Fruit fly (Drosophila melanogaster) whole organism, embryonic: Measurements from ENCODE around the gene Pex3.

Source experiments
- CG10147 ChIP-seq: fragments of 200-800 bp; sonication (Bioruptor generic); optimal IDR thresholded peaks from 2 replicates; lab custom pipeline; 2019; ENCODE audit warnings: missing biosample characterization, mild to moderate bottlenecking, missing genetic modification characterization, moderate library complexity
- CG11695 ChIP-seq: fragments of 200-800 bp; sonication (Bioruptor generic); IDR thresholded peaks from 3 replicates; pipeline ENCODE4 v1.3.6; 2022; ENCODE audit warnings: missing biosample characterization, missing genetic modification characterization
- CG11723 ChIP-seq: fragments of 200-800 bp; sonication (Bioruptor generic); optimal IDR thresholded peaks from 2 replicates; lab custom pipeline; 2017; ENCODE audit warnings: missing biosample characterization, mild to moderate bottlenecking, missing genetic modification characterization
- CG12769 ChIP-seq: fragments of 200-800 bp; sonication (Bioruptor generic); optimal IDR thresholded peaks from 2 replicates; lab custom pipeline; 2019; ENCODE audit warnings: missing biosample characterization, mild to moderate bottlenecking, missing genetic modification characterization, moderate library complexity
- CG13287 ChIP-seq: fragments of 200-800 bp; sonication (Bioruptor generic); IDR thresholded peaks from 2 replicates; pipeline ENCODE4 v1.3.6; 2022; ENCODE audit warnings: missing biosample characterization, missing genetic modification characterization; ENCODE audit not compliant: partially characterized antibody
- CG13296 ChIP-seq: fragments of 200-800 bp; sonication (Bioruptor generic); optimal IDR thresholded peaks from 3 replicates; lab custom pipeline; 2018; ENCODE audit warnings: missing biosample characterization, mild to moderate bottlenecking, missing genetic modification characterization
- CG13424 ChIP-seq: fragments of 200-800 bp; sonication (Bioruptor generic); optimal IDR thresholded peaks from 2 replicates; lab custom pipeline; 2019; ENCODE audit warnings: missing biosample characterization, mild to moderate bottlenecking, missing genetic modification characterization, moderate library complexity
- CG15696 ChIP-seq: fragments of 200-800 bp; sonication (Bioruptor generic); optimal IDR thresholded peaks from 2 replicates; lab custom pipeline; 2019; ENCODE audit warnings: missing biosample characterization, mild to moderate bottlenecking, missing genetic modification characterization, moderate library complexity
- CG1602 ChIP-seq: fragments of 200-800 bp; sonication (Bioruptor generic); optimal IDR thresholded peaks from 3 replicates; lab custom pipeline; 2016; ENCODE audit warnings: missing biosample characterization, missing genetic modification characterization
- CG17328 ChIP-seq: fragments of 200-800 bp; sonication (Bioruptor generic); IDR thresholded peaks from 2 replicates; pipeline ENCODE4 v1.3.6; 2022; ENCODE audit warnings: missing biosample characterization, missing genetic modification characterization
- CG17829 ChIP-seq: fragments of 200-800 bp; optimal IDR thresholded peaks from 2 replicates; lab custom pipeline; 2019; ENCODE audit warnings: missing biosample characterization, mild to moderate bottlenecking, missing genetic modification characterization, moderate library complexity
- CG18011 ChIP-seq: fragments of 200-800 bp; sonication (Bioruptor generic); optimal IDR thresholded peaks from 2 replicates; lab custom pipeline; 2017; ENCODE audit warnings: missing biosample characterization, missing genetic modification characterization, mild to moderate bottlenecking, moderate library complexity, missing genotype
- CG18619 ChIP-seq: fragments of 200-800 bp; sonication (Bioruptor generic); optimal IDR thresholded peaks from 3 replicates; lab custom pipeline; 2017; ENCODE audit warnings: missing biosample characterization, mild to moderate bottlenecking, missing genetic modification characterization
- CG2116 ChIP-seq: fragments of 200-800 bp; sonication (Bioruptor generic); optimal IDR thresholded peaks from 3 replicates; lab custom pipeline; 2018; ENCODE audit warnings: missing biosample characterization, mild to moderate bottlenecking, missing genetic modification characterization
- CG3281 ChIP-seq: fragments of 200-800 bp; sonication (Bioruptor generic); optimal IDR thresholded peaks from 3 replicates; lab custom pipeline; 2017; ENCODE audit warnings: missing biosample characterization, mild to moderate bottlenecking, missing genetic modification characterization
- CG3407 ChIP-seq: fragments of 200-800 bp; sonication (Bioruptor generic); optimal IDR thresholded peaks from 2 replicates; lab custom pipeline; 2018; ENCODE audit warnings: missing biosample characterization, mild to moderate bottlenecking, missing genetic modification characterization
- CG4328 ChIP-seq: fragments of 200-800 bp; sonication (Bioruptor generic); optimal IDR thresholded peaks from 3 replicates; lab custom pipeline; 2017; ENCODE audit warnings: missing biosample characterization, missing genetic modification reagents, missing genetic modification characterization
- CG6272 ChIP-seq: fragments of 200-800 bp; sonication (Bioruptor generic); IDR thresholded peaks from 2 replicates; pipeline ENCODE4 v1.3.6; 2022; ENCODE audit warnings: missing biosample characterization, missing genetic modification characterization
- CG6689 ChIP-seq: fragments of 200-800 bp; sonication (Bioruptor generic); IDR thresholded peaks from 2 replicates; pipeline ENCODE4 v1.3.6; 2022; ENCODE audit warnings: missing biosample characterization, missing genetic modification characterization
- CG7963 ChIP-seq: fragments of 200-800 bp; sonication (Bioruptor generic); IDR thresholded peaks from 3 replicates; pipeline ENCODE4 v1.3.6; 2022; ENCODE audit warnings: missing biosample characterization, missing genetic modification characterization; ENCODE audit not compliant: partially characterized antibody
- CG8281 ChIP-seq: fragments of 200-800 bp; sonication (Bioruptor generic); optimal IDR thresholded peaks from 2 replicates; lab custom pipeline; 2018; ENCODE audit warnings: missing biosample characterization, mild to moderate bottlenecking, missing genetic modification characterization, moderate library complexity
- CG8290 ChIP-seq, 3 experiments: fragments of 200-800 bp; sonication (Bioruptor generic); optimal IDR thresholded peaks; 2 replicates each; lab custom pipeline; 2016 to 2019; ENCODE audit warnings: missing biosample characterization in 3 of 3, missing genetic modification characterization in 3 of 3, mild to moderate bottlenecking in 2 of 3, moderate library complexity in 1 of 3
- CG9797 ChIP-seq: fragments of 200-800 bp; sonication (Bioruptor generic); optimal IDR thresholded peaks from 3 replicates; lab custom pipeline; 2018; ENCODE audit warnings: missing biosample characterization, mild to moderate bottlenecking, missing genetic modification characterization
- CTCF ChIP-seq: fragments of 200-800 bp; sonication (Bioruptor generic); optimal IDR thresholded peaks from 2 replicates; lab custom pipeline; 2017; ENCODE audit warnings: missing biosample characterization, mild to moderate bottlenecking, missing genetic modification characterization, moderate library complexity
- D19A ChIP-seq: fragments of 200-800 bp; optimal IDR thresholded peaks from 3 replicates; lab custom pipeline; 2019; ENCODE audit warnings: missing biosample characterization, mild to moderate bottlenecking, missing genetic modification characterization, moderate library complexity
- D19B ChIP-seq: fragments of 200-800 bp; sonication (Bioruptor generic); optimal IDR thresholded peaks from 2 replicates; lab custom pipeline; 2017; ENCODE audit warnings: missing biosample characterization, mild to moderate bottlenecking, missing genetic modification characterization
- Ets65A ChIP-seq: fragments of 200-800 bp; sonication (Bioruptor generic); peaks from one replicate; lab custom pipeline; 2016; ENCODE audit warnings: missing biosample characterization, missing genetic modification characterization
- Hr3 ChIP-seq: fragments of 200-800 bp; sonication (Bioruptor generic); optimal IDR thresholded peaks from 3 replicates; lab custom pipeline; 2016; ENCODE audit warnings: missing biosample characterization, missing genetic modification characterization
- Jarid2 ChIP-seq: fragments of 200-800 bp; sonication (Bioruptor generic); optimal IDR thresholded peaks from 3 replicates; lab custom pipeline; 2017; ENCODE audit warnings: mild to moderate bottlenecking, missing biosample characterization, missing genetic modification reagents, missing genetic modification characterization
- Lpt ChIP-seq: fragments of >200 bp; optimal IDR thresholded peaks from 2 replicates; lab custom pipeline; 2018; ENCODE audit warnings: missing biosample characterization, missing genetic modification characterization
- MBD-R2 ChIP-seq: fragments of 200-800 bp; sonication (Bioruptor generic); IDR thresholded peaks from 2 replicates; pipeline ENCODE4 v1.3.6; 2022; ENCODE audit warnings: missing biosample characterization, missing genetic modification characterization
- MESR4 ChIP-seq: fragments of 200-800 bp; sonication (Bioruptor generic); optimal IDR thresholded peaks from 2 replicates; lab custom pipeline; 2018; ENCODE audit warnings: missing biosample characterization, mild to moderate bottlenecking, missing genetic modification characterization, moderate library complexity
- Myb ChIP-seq: fragments of 200-800 bp; sonication (Bioruptor generic); optimal IDR thresholded peaks from 2 replicates; lab custom pipeline; 2016; ENCODE audit warnings: missing biosample characterization, missing genetic modification characterization
- Poxn ChIP-seq: fragments of 200-800 bp; sonication (Bioruptor generic); IDR thresholded peaks from 2 replicates; pipeline ENCODE4 v1.3.6; 2022; ENCODE audit warnings: missing biosample characterization, missing genetic modification characterization
- Sry-δ ChIP-seq: fragments of 200-800 bp; sonication (Bioruptor generic); optimal IDR thresholded peaks from 2 replicates; lab custom pipeline; 2016; ENCODE audit warnings: missing biosample characterization, missing genetic modification characterization
- Stat92E ChIP-seq, 3 experiments: fragments of >200 bp in 2 of 3; fragments of 200-800 bp in 1 of 3; sonication (Bioruptor generic) in 1 of 3; optimal IDR thresholded peaks; 2 replicates each; lab custom pipeline; 2017 to 2019; ENCODE audit warnings: missing biosample characterization in 3 of 3, missing genetic modification characterization in 3 of 3, mild to moderate bottlenecking in 1 of 3, moderate library complexity in 1 of 3
- TFAM ChIP-seq: fragments of 200-800 bp; sonication (Bioruptor generic); optimal IDR thresholded peaks from 2 replicates; lab custom pipeline; 2017; ENCODE audit warnings: missing biosample characterization, missing genetic modification characterization, inconsistent platforms
- Xbp1 ChIP-seq: fragments of 200-800 bp; sonication (Bioruptor generic); optimal IDR thresholded peaks from 3 replicates; lab custom pipeline; 2016; ENCODE audit warnings: missing biosample characterization, mild to moderate bottlenecking, missing genetic modification characterization
- ato ChIP-seq: fragments of 200-800 bp; sonication (Bioruptor generic); IDR thresholded peaks from 2 replicates; pipeline ENCODE4 v1.3.6; 2022; ENCODE audit warnings: missing biosample characterization, missing genetic modification characterization; ENCODE audit not compliant: partially characterized antibody
- az2 ChIP-seq: fragments of 200-800 bp; sonication (Bioruptor generic); optimal IDR thresholded peaks from 3 replicates; lab custom pipeline; 2016; ENCODE audit warnings: missing biosample characterization, missing genetic modification characterization
- chm ChIP-seq: fragments of 200-800 bp; sonication (Bioruptor generic); IDR thresholded peaks from 2 replicates; pipeline ENCODE4 v1.3.6; 2022; ENCODE audit warnings: missing biosample characterization, missing genetic modification characterization
- crp ChIP-seq, 2 experiments: fragments of 200-800 bp; sonication (Bioruptor generic); optimal IDR thresholded peaks; 2 replicates in 1 of 2; 3 replicates in 1 of 2; lab custom pipeline; 2017; ENCODE audit warnings: missing biosample characterization in 2 of 2, missing genetic modification characterization in 2 of 2, mild to moderate bottlenecking in 1 of 2, moderate library complexity in 1 of 2
- ewg ChIP-seq: fragments of 200-800 bp; sonication (Bioruptor generic); optimal IDR thresholded peaks from 3 replicates; lab custom pipeline; 2017; ENCODE audit warnings: mild to moderate bottlenecking, missing biosample characterization, missing genetic modification reagents, missing genetic modification characterization
- fd3F ChIP-seq: fragments of 200-800 bp; sonication (Bioruptor generic); optimal IDR thresholded peaks from 2 replicates; lab custom pipeline; 2018; ENCODE audit warnings: missing biosample characterization, mild to moderate bottlenecking, missing genetic modification characterization, moderate library complexity
- knrl ChIP-seq: fragments of 200-800 bp; sonication (Bioruptor generic); IDR thresholded peaks from 3 replicates; pipeline ENCODE4 v1.3.6; 2022; ENCODE audit warnings: missing biosample characterization, missing genetic modification characterization; ENCODE audit not compliant: partially characterized antibody
- nmo ChIP-seq: fragments of 200-800 bp; sonication (Bioruptor generic); optimal IDR thresholded peaks from 2 replicates; lab custom pipeline; 2018; ENCODE audit warnings: missing biosample characterization, mild to moderate bottlenecking, missing genetic modification characterization, moderate library complexity
- sqz ChIP-seq: fragments of 200-800 bp; sonication (Bioruptor generic); optimal IDR thresholded peaks from 3 replicates; lab custom pipeline; 2018; ENCODE audit warnings: missing biosample characterization, mild to moderate bottlenecking, missing genetic modification characterization
- tin ChIP-seq: fragments of 200-800 bp; sonication (Bioruptor generic); optimal IDR thresholded peaks from 3 replicates; lab custom pipeline; 2016; ENCODE audit warnings: missing biosample characterization, missing genetic modification characterization

The Pex3 gene

DNA sequence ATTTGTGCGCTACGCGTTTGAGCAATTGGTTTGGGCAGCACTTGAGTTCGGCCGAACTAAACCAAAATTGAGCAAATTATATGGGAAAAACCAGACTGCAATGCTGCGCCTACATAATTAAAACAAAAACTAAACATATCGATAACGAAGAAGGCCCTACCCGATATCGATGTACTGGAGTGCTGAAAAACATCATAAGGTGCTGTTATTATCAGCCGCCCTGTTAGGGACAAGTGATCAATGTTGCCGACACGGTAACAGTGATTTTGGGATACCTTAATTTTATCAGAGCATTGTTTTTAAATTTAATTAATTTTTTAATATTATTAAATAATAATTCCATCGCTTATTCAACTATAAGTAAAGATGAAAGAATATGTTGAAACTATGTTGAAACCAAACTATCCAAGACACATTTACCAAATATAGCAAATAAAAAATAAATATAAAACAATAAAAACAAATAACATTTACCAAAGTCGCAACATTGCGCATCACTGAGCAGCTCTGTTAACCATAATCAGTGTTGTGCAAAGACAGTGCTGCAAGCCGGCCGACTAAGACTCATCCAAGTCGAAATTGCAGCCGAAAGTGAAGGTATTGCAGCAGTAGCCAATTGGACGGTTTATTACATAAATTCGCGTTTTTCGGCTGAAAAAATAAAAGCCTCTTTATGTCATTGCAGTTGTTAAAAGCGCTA lies 49.4 kb upstream of the Pex3 start, which contains the start of the genes sstn, Plp and GlyRS (continued):
- no peak for TF ChIP-seq CG6272
- TF ChIP-seq CG18619 (GFP tag; lab: Kevin White, UChicago): peak; percentile 57
- TF ChIP-seq Lpt: no peak
- TF ChIP-seq CG17328 (GFP tag; lab: Robert Waterston, UW): no peak
- no peak for TF ChIP-seq fd3F (GFP tag; lab: Kevin White, UChicago)
- no peak for TF ChIP-seq D19B (GFP tag; lab: Kevin White, UChicago)
- TF ChIP-seq CG4328: no peak
- TF ChIP-seq CG1602 (GFP tag; lab: Kevin White, UChicago): peak; percentile 26
- peak; percentile 40 for TF ChIP-seq Xbp1 (GFP tag; lab: Kevin White, UChicago)
- peak; percentile 39; the same call in 1 of the 3 replicates for TF ChIP-seq CG7963 (GFP tag; lab: Robert Waterston, UW)
- no peak for TF ChIP-seq CTCF (GFP tag; lab: Kevin White, UChicago)
- TF ChIP-seq CG15696 (tag; lab: Kevin White, UChicago): peak; percentile 37
- no peak for TF ChIP-seq TFAM (GFP tag; lab: Kevin White, UChicago)
- peak; percentile 61 for TF ChIP-seq Jarid2
- 0 out of 2 replicates have a peak, but pooled peaks have one; percentile 20 for TF ChIP-seq ato (GFP tag; lab: Robert Waterston, UW)
- TF ChIP-seq Sry-δ (GFP tag; lab: Kevin White, UChicago): peak; percentile 6
- peak; percentile 49 for TF ChIP-seq CG13296 (GFP tag; lab: Kevin White, UChicago)
- TF ChIP-seq Ets65A: peak; percentile 41
- peak; percentile 5 for TF ChIP-seq tin (GFP tag; lab: Kevin White, UChicago)
- TF ChIP-seq CG13424 (tag; lab: Kevin White, UChicago): peak; percentile 32
- TF ChIP-seq CG3407: peak; percentile 28
- TF ChIP-seq CG11695 (GFP tag; lab: Robert Waterston, UW): no peak
- TF ChIP-seq D19A (tag; lab: Kevin White, UChicago): peak; percentile 33
- peak; percentile 50 for TF ChIP-seq CG13287 (GFP tag; lab: Robert Waterston, UW)
- TF ChIP-seq MESR4 (GFP tag; lab: Kevin White, UChicago): peak; percentile 72
- TF ChIP-seq Stat92E (GFP tag; optimal IDR thresholded peaks at IDR 0.05; lab: Kevin White, UChicago): no peak
- TF ChIP-seq CG2116 (GFP tag; lab: Kevin White, UChicago): peak; percentile 58
- TF ChIP-seq MBD-R2: peak; percentile 47; the same call in 1 of the 2 replicates
- TF ChIP-seq knrl: no peak
- no peak for TF ChIP-seq CG8281 (tag; lab: Kevin White, UChicago)
- no peak for TF ChIP-seq Myb
- TF ChIP-seq Hr3 (GFP tag; lab: Kevin White, UChicago): peak; percentile 51
- TF ChIP-seq nmo: peak; percentile 58
- peak; percentile 18 for TF ChIP-seq ewg (GFP tag; lab: Kevin White, UChicago)
- no peak for TF ChIP-seq Poxn
- peak; percentile 55 for TF ChIP-seq CG17829 (tag; lab: Kevin White, UChicago)
- TF ChIP-seq az2 (GFP tag; lab: Kevin White, UChicago): peak; percentile 20
- TF ChIP-seq CG12769 (tag; lab: Kevin White, UChicago): no peak
- TF ChIP-seq CG6689 (GFP tag; lab: Robert Waterston, UW): no peak
- TF ChIP-seq CG11723: peak; percentile 33
- peak in 1 of 2 experiments; percentile 33 for TF ChIP-seq crp (GFP tag; optimal IDR thresholded peaks at IDR 0.05; lab: Kevin White, UChicago)
- peak; percentile 13 for TF ChIP-seq sqz (GFP tag; lab: Kevin White, UChicago)
- TF ChIP-seq CG3281: peak; percentile 39
- no peak for TF ChIP-seq chm (GFP tag; lab: Robert Waterston, UW)
- TF ChIP-seq CG8290 (GFP tag; optimal IDR thresholded peaks at IDR 0.05; lab: Kevin White, UChicago): peak; percentile 61
- TF ChIP-seq CG8290 (tag; optimal IDR thresholded peaks at IDR 0.05; lab: Kevin White, UChicago): peak in 1 of 2 experiments; percentile 1
- TF ChIP-seq CG18011 (GFP tag; lab: Kevin White, UChicago): no peak
- TF ChIP-seq CG9797: peak; percentile 5
- peak; percentile 58 for TF ChIP-seq CG10147 (GFP tag; lab: Kevin White, UChicago)
